Worm (Caenorhabditis elegans) whole organism, young adult: ENCODE results near the gene T13H5.1.

Experiments
- B0019.2 ChIP-seq: fragments of 200-800 bp; sonication (Bioruptor generic); conservative IDR thresholded peaks from 2 replicates; pipeline ENCODE4 v1.3.6; 2022; ENCODE audit warnings: missing genetic modification reagents, missing genetic modification characterization, missing compliant biosample characterization
- efl-1 ChIP-seq: fragments of 150-350 bp; optimal IDR thresholded peaks from 2 replicates; lab custom pipeline; 2014; ENCODE audit warnings: missing biosample characterization, missing genetic modification reagents, missing genetic modification characterization
- ets-4 ChIP-seq: fragments of 200-800 bp; sonication (Bioruptor generic); optimal IDR thresholded peaks from 2 replicates; lab custom pipeline; 2018; ENCODE audit warnings: mild to moderate bottlenecking, missing genetic modification characterization, missing compliant biosample characterization
- him-1 ChIP-seq: sonication (generic microtip); optimal IDR thresholded peaks from 2 replicates; lab custom pipeline; 2016; ENCODE audit warnings: missing genotype, missing genetic modification reagents, missing genetic modification characterization, missing compliant biosample characterization
- pbrm-1 ChIP-seq: fragments of 200-800 bp; sonication (Bioruptor generic); IDR thresholded peaks from 2 replicates; pipeline ENCODE4 v1.3.6; 2022; ENCODE audit warnings: missing genetic modification reagents, missing genetic modification characterization, missing compliant biosample characterization
- pha-4 ChIP-seq: fragments of 150-350 bp; sonication (generic microtip); optimal IDR thresholded peaks from 2 replicates; lab custom pipeline; 2014; ENCODE audit warnings: missing biosample characterization, missing genetic modification reagents, missing genetic modification characterization
- unc-130 ChIP-seq: sonication (generic microtip); optimal IDR thresholded peaks from 2 replicates; lab custom pipeline; 2016; ENCODE audit warnings: missing genetic modification reagents, missing genetic modification characterization, missing compliant biosample characterization
- unc-62 ChIP-seq: fragments of 150-350 bp; optimal IDR thresholded peaks from 2 replicates; lab custom pipeline; 2014; ENCODE audit warnings: missing biosample characterization, missing genetic modification reagents, missing genetic modification characterization

- no peak for TF ChIP-seq pbrm-1
- TF ChIP-seq unc-62 (GFP tag; lab: Kevin White, UChicago): no peak
- TF ChIP-seq pha-4 (tag; lab: Kevin White, UChicago): no peak
- TF ChIP-seq him-1 (tag; lab: Kevin White, UChicago): no peak
- no peak for TF ChIP-seq ets-4 (GFP tag; lab: Kevin White, UChicago)
- TF ChIP-seq unc-130 (GFP tag; lab: Kevin White, UChicago): no peak
- TF ChIP-seq efl-1 (GFP tag; lab: Kevin White, UChicago): no peak
- no peak for TF ChIP-seq B0019.2 (GFP tag; lab: Robert Waterston, UW)
These were observed 27.1 kb downstream of the T13H5.1 start, which contains the start of gene M05D6.5 for ce11 chrII:8481731-8482253.
